Fruit fly (Drosophila melanogaster) whole organism, embryonic: ENCODE measurements around the gene gt.

ENCODE experiments used
- Atf-2 ChIP-seq: fragments of 200-800 bp; sonication (Bioruptor generic); optimal IDR thresholded peaks from 2 replicates; lab custom pipeline; 2016; ENCODE audit warnings: missing biosample characterization, missing genetic modification characterization
- BEAF-32 ChIP-seq: fragments of 200-800 bp; sonication (Bioruptor generic); optimal IDR thresholded peaks from 3 replicates; lab custom pipeline; 2017; ENCODE audit warnings: missing biosample characterization, missing genetic modification characterization, mild to moderate bottlenecking, moderate library complexity, missing genetic modification reagents
- Bteb2 ChIP-seq: fragments of 200-800 bp; sonication (Bioruptor generic); optimal IDR thresholded peaks from 2 replicates; lab custom pipeline; 2016; ENCODE audit warnings: missing biosample characterization, missing genetic modification characterization
- C15 ChIP-seq: fragments of 200-800 bp; sonication (Bioruptor generic); IDR thresholded peaks from 3 replicates; pipeline ENCODE4 v1.3.6; 2022; ENCODE audit warnings: missing biosample characterization, missing genetic modification characterization
- CG10321 ChIP-seq: fragments of 200-800 bp; sonication (Bioruptor generic); IDR thresholded peaks from 2 replicates; pipeline ENCODE4 v1.3.6; 2022; ENCODE audit warnings: missing biosample characterization, missing genetic modification characterization
- CG11093 ChIP-seq: fragments of 200-800 bp; sonication (Bioruptor generic); IDR thresholded peaks from 3 replicates; pipeline ENCODE4 v1.3.6; 2022; ENCODE audit warnings: missing biosample characterization, missing genetic modification characterization
- CG11560 ChIP-seq: fragments of 200-800 bp; sonication (Bioruptor generic); IDR thresholded peaks from 3 replicates; pipeline ENCODE4 v1.3.6; 2022; ENCODE audit warnings: missing biosample characterization, missing genetic modification characterization
- CG1233 ChIP-seq: fragments of 200-800 bp; sonication (Bioruptor generic); optimal IDR thresholded peaks from 4 replicates; lab custom pipeline; 2018; ENCODE audit warnings: missing biosample characterization, mild to moderate bottlenecking, missing genetic modification characterization
- CG15011 ChIP-seq: fragments of 200-800 bp; sonication (Bioruptor generic); optimal IDR thresholded peaks from 3 replicates; lab custom pipeline; 2018; ENCODE audit warnings: missing biosample characterization, mild to moderate bottlenecking, missing genetic modification characterization
- CG15479 ChIP-seq: fragments of 200-800 bp; sonication (Bioruptor generic); optimal IDR thresholded peaks from 3 replicates; lab custom pipeline; 2019; ENCODE audit warnings: missing biosample characterization, mild to moderate bottlenecking, missing genetic modification characterization, moderate library complexity
- CG1832 ChIP-seq: fragments of 200-800 bp; sonication (Bioruptor generic); optimal IDR thresholded peaks from 2 replicates; lab custom pipeline; 2017; ENCODE audit warnings: missing biosample characterization, mild to moderate bottlenecking, missing genetic modification characterization, inconsistent platforms
- CG2202 ChIP-seq: fragments of 200-800 bp; sonication (Bioruptor generic); optimal IDR thresholded peaks from 2 replicates; lab custom pipeline; 2018; ENCODE audit warnings: missing biosample characterization, mild to moderate bottlenecking, missing genetic modification characterization
- CG4707 ChIP-seq: fragments of 200-800 bp; sonication (Bioruptor generic); optimal IDR thresholded peaks from 2 replicates; lab custom pipeline; 2018; ENCODE audit warnings: missing biosample characterization, mild to moderate bottlenecking, missing genetic modification characterization, moderate library complexity
- CG5180 ChIP-seq: fragments of 200-800 bp; sonication (Bioruptor generic); optimal IDR thresholded peaks from 3 replicates; lab custom pipeline; 2017; ENCODE audit warnings: missing biosample characterization, missing genetic modification characterization, mild to moderate bottlenecking, moderate library complexity, missing genetic modification reagents
- CG6254 ChIP-seq: fragments of 200-800 bp; sonication (Bioruptor generic); optimal IDR thresholded peaks from 3 replicates; lab custom pipeline; 2017; ENCODE audit warnings: mild to moderate bottlenecking, missing biosample characterization, missing genetic modification reagents, missing genetic modification characterization
- CG6765 ChIP-seq: fragments of 200-800 bp; sonication (Bioruptor generic); optimal IDR thresholded peaks from 3 replicates; lab custom pipeline; 2017; ENCODE audit warnings: missing biosample characterization, mild to moderate bottlenecking, missing genetic modification characterization
- CG7786 ChIP-seq: fragments of 200-800 bp; sonication (Bioruptor generic); optimal IDR thresholded peaks from 2 replicates; lab custom pipeline; 2016; ENCODE audit warnings: missing biosample characterization, missing genetic modification characterization
- Deaf1 ChIP-seq: fragments of 200-800 bp; optimal IDR thresholded peaks from 3 replicates; lab custom pipeline; 2019; ENCODE audit warnings: missing biosample characterization, mild to moderate bottlenecking, missing genetic modification characterization, moderate library complexity
- HLH3B ChIP-seq: fragments of 200-800 bp; sonication (Bioruptor generic); IDR thresholded peaks from 2 replicates; pipeline ENCODE4 v1.3.6; 2022; ENCODE audit warnings: missing biosample characterization, missing genetic modification characterization
- Hr78 ChIP-seq, 2 experiments: fragments of 200-800 bp in 1 of 2; fragments of >200 bp in 1 of 2; sonication (Bioruptor generic) in 1 of 2; optimal IDR thresholded peaks; 2 replicates each; lab custom pipeline; 2017 to 2019; ENCODE audit warnings: missing biosample characterization in 2 of 2, missing genetic modification characterization in 2 of 2, mild to moderate bottlenecking in 1 of 2, moderate library complexity in 1 of 2
- Kr ChIP-seq: fragments of 200-800 bp; sonication (Bioruptor generic); optimal IDR thresholded peaks from 2 replicates; lab custom pipeline; 2017; ENCODE audit warnings: missing biosample characterization, mild to moderate bottlenecking, missing genetic modification characterization
- Lim3 ChIP-seq: fragments of 200-800 bp; sonication (Bioruptor generic); IDR thresholded peaks from 2 replicates; pipeline ENCODE4 v1.3.6; 2022; ENCODE audit warnings: missing biosample characterization, missing genetic modification characterization
- Nf-YB ChIP-seq: fragments of 200-800 bp; sonication (Bioruptor generic); optimal IDR thresholded peaks from 3 replicates; lab custom pipeline; 2019; ENCODE audit warnings: missing biosample characterization, mild to moderate bottlenecking, missing genetic modification characterization, moderate library complexity
- Nf-YC ChIP-seq: fragments of 200-800 bp; optimal IDR thresholded peaks from 3 replicates; lab custom pipeline; 2019; ENCODE audit warnings: missing biosample characterization, mild to moderate bottlenecking, missing genetic modification characterization, moderate library complexity
- aop ChIP-seq: fragments of 200-800 bp; sonication (Bioruptor generic); IDR thresholded peaks from 2 replicates; pipeline ENCODE4 v1.3.6; 2022; ENCODE audit warnings: missing biosample characterization, missing genetic modification characterization
- cad ChIP-seq: fragments of >200 bp; optimal IDR thresholded peaks from 2 replicates; lab custom pipeline; 2017; ENCODE audit warnings: missing biosample characterization, missing genetic modification characterization
- crol ChIP-seq: fragments of 200-800 bp; sonication (Bioruptor generic); IDR thresholded peaks from 2 replicates; pipeline ENCODE4 v1.3.6; 2022; ENCODE audit warnings: missing biosample characterization, missing genetic modification characterization
- ewg ChIP-seq: fragments of 200-800 bp; sonication (Bioruptor generic); optimal IDR thresholded peaks from 3 replicates; lab custom pipeline; 2017; ENCODE audit warnings: mild to moderate bottlenecking, missing biosample characterization, missing genetic modification reagents, missing genetic modification characterization
- gcm ChIP-seq: fragments of 200-800 bp; sonication (Bioruptor generic); optimal IDR thresholded peaks from 2 replicates; lab custom pipeline; 2019; ENCODE audit warnings: missing biosample characterization, mild to moderate bottlenecking, missing genetic modification characterization, moderate library complexity
- ham ChIP-seq: fragments of 200-800 bp; sonication (Bioruptor generic); IDR thresholded peaks from 2 replicates; pipeline ENCODE4 v1.3.6; 2022; ENCODE audit warnings: missing biosample characterization, missing genetic modification characterization
- lilli ChIP-seq: fragments of 200-800 bp; sonication (Bioruptor generic); optimal IDR thresholded peaks from 3 replicates; lab custom pipeline; 2016; ENCODE audit warnings: missing biosample characterization, missing genetic modification characterization
- phol ChIP-seq: fragments of 200-800 bp; sonication (Bioruptor generic); optimal IDR thresholded peaks from 3 replicates; lab custom pipeline; 2018; ENCODE audit warnings: missing biosample characterization, mild to moderate bottlenecking, missing genetic modification characterization, moderate library complexity
- ranshi ChIP-seq: fragments of 200-800 bp; sonication (Bioruptor generic); IDR thresholded peaks from 2 replicates; pipeline ENCODE4 v1.3.6; 2022; ENCODE audit warnings: missing biosample characterization, missing genetic modification characterization
- repo ChIP-seq: fragments of 200-800 bp; sonication (Bioruptor generic); optimal IDR thresholded peaks from 2 replicates; lab custom pipeline; 2016; ENCODE audit warnings: missing biosample characterization, missing genetic modification characterization
- seq ChIP-seq: fragments of 200-800 bp; sonication (Bioruptor generic); IDR thresholded peaks from 2 replicates; pipeline ENCODE4 v1.3.6; 2022; ENCODE audit warnings: missing biosample characterization, missing genetic modification characterization
- sima ChIP-seq: fragments of 200-800 bp; sonication (Bioruptor generic); optimal IDR thresholded peaks from 2 replicates; lab custom pipeline; 2016; ENCODE audit warnings: missing biosample characterization, missing genetic modification characterization
- tin ChIP-seq: fragments of 200-800 bp; sonication (Bioruptor generic); optimal IDR thresholded peaks from 3 replicates; lab custom pipeline; 2016; ENCODE audit warnings: missing biosample characterization, missing genetic modification characterization
- tll ChIP-seq, 2 experiments: fragments of 200-800 bp in 1 of 2; fragments of >200 bp in 1 of 2; sonication (Bioruptor generic) in 1 of 2; optimal IDR thresholded peaks; 2 replicates each; lab custom pipeline; 2017 to 2019; ENCODE audit warnings: missing biosample characterization in 2 of 2, missing genetic modification characterization in 2 of 2, mild to moderate bottlenecking in 1 of 2, moderate library complexity in 1 of 2
- vvl ChIP-seq: fragments of 200-800 bp; sonication (Bioruptor generic); IDR thresholded peaks from 2 replicates; pipeline ENCODE4 v1.3.6; 2022; ENCODE audit warnings: missing biosample characterization, missing genetic modification characterization
- zen ChIP-seq: fragments of 200-800 bp; sonication (Bioruptor generic); optimal IDR thresholded peaks from 3 replicates; lab custom pipeline; 2018; ENCODE audit warnings: missing biosample characterization, mild to moderate bottlenecking, missing genetic modification characterization, moderate library complexity

gt gene

DNA sequence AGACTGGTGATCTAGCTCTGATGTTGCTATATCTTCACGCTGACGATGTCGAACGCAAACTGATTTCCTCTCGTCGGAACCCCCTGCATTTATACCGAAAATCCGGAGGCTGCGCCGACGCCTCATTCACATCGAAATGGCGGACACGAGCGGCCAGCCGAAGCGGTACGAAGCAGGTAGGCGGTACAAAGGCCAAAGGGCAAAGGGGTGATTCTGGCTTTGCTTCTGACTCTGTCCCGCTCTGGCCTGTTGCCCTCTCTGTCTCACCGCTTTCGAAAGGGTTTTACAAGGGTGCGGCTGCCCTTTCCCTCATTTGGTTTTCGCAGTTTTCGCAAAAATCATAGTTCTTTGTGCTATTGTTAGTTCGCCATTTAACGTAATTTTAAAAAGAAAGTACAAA is at the start of gene gt:
TSS of gene gt (minus strand) at position 65 of the 400 bp plus-strand sequence.
- TF ChIP-seq repo (GFP tag; lab: Kevin White, UChicago), result no peak
- TF ChIP-seq BEAF-32 (GFP tag; lab: Kevin White, UChicago), result no peak
- no peak for TF ChIP-seq CG7786 (GFP tag; lab: Kevin White, UChicago)
- TF ChIP-seq Atf-2 (GFP tag; lab: Kevin White, UChicago), result no peak
- TF ChIP-seq gcm (GFP tag; lab: Kevin White, UChicago), result no peak
- TF ChIP-seq crol (GFP tag; lab: Robert Waterston, UW), result peak; percentile 43; the same call in 1 of the 2 replicates
- TF ChIP-seq ewg (GFP tag; lab: Kevin White, UChicago), result peak; percentile 51
- peak; percentile 94 for TF ChIP-seq Deaf1 (tag; lab: Kevin White, UChicago)
- TF ChIP-seq Nf-YC (tag; lab: Kevin White, UChicago), result peak; percentile 86
- no peak for TF ChIP-seq HLH3B
- TF ChIP-seq CG6765 (GFP tag; lab: Kevin White, UChicago), result no peak
- TF ChIP-seq CG11560, result no peak
- no peak for TF ChIP-seq CG4707 (GFP tag; lab: Kevin White, UChicago)
- TF ChIP-seq ham (GFP tag; lab: Robert Waterston, UW), result no peak
- no peak for TF ChIP-seq tin (GFP tag; lab: Kevin White, UChicago)
- TF ChIP-seq Kr (GFP tag; lab: Kevin White, UChicago), result peak; percentile 98
- no peak for TF ChIP-seq Bteb2 (GFP tag; lab: Kevin White, UChicago)
- TF ChIP-seq ranshi, result no peak
- no peak for TF ChIP-seq CG2202 (tag; lab: Kevin White, UChicago)
- TF ChIP-seq phol (tag; lab: Kevin White, UChicago), result peak; percentile 26
- TF ChIP-seq cad (GFP tag; lab: Kevin White, UChicago), result peak; percentile 48
- peak; percentile 21; the same call in 1 of the 2 replicates for TF ChIP-seq CG10321
- TF ChIP-seq CG11093 (GFP tag; lab: Robert Waterston, UW), result no peak
- no peak for TF ChIP-seq lilli (GFP tag; lab: Kevin White, UChicago)
- peak; percentile 30 for TF ChIP-seq CG15479 (GFP tag; lab: Kevin White, UChicago)
- no peak for TF ChIP-seq CG1233 (GFP tag; lab: Kevin White, UChicago)
- no peak for TF ChIP-seq C15 (GFP tag; lab: Robert Waterston, UW)
- TF ChIP-seq seq (GFP tag; lab: Robert Waterston, UW), result peak; percentile 79
- TF ChIP-seq CG5180, result no peak
- TF ChIP-seq Lim3 (GFP tag; lab: Robert Waterston, UW), result no peak
- peak; percentile 76 for TF ChIP-seq CG1832
- TF ChIP-seq sima (GFP tag; lab: Kevin White, UChicago), result no peak
- TF ChIP-seq aop (GFP tag; lab: Robert Waterston, UW), result no peak
- no peak for TF ChIP-seq vvl (GFP tag; lab: Robert Waterston, UW)
- no peak for TF ChIP-seq CG15011 (GFP tag; lab: Kevin White, UChicago)
- peak in 1 of 2 experiments; percentile 95 for TF ChIP-seq tll (GFP tag; optimal IDR thresholded peaks at IDR 0.05; lab: Kevin White, UChicago)
- peak in 1 of 2 experiments; percentile 0 for TF ChIP-seq Hr78 (GFP tag; optimal IDR thresholded peaks at IDR 0.05; lab: Kevin White, UChicago)
- TF ChIP-seq Nf-YB (GFP tag; lab: Kevin White, UChicago), result peak; percentile 82
- no peak for TF ChIP-seq CG6254 (GFP tag; lab: Kevin White, UChicago)
- peak; percentile 18 for TF ChIP-seq zen (tag; lab: Kevin White, UChicago)
